Worm (Caenorhabditis elegans): ENCODE data around the gene F54H12.5.

ce11 chrIII:7941417-7941816, 30.5 kb downstream of the F54H12.5 start, which contains the start of gene kle-2:
- no peak for TF ChIP-seq nhr-76 (tag; optimal IDR thresholded peaks at IDR 0.05)
- TF ChIP-seq sptf-1 (tag; optimal IDR thresholded peaks at IDR 0.05) = no peak
- TF ChIP-seq drap-1 (GFP tag; optimal IDR thresholded peaks at IDR 0.05) = no peak
- TF ChIP-seq pha-4 (tag; optimal IDR thresholded peaks at IDR 0.05) = no peak

Data from whole organism, mixed stage, embryonic.